Worm (Caenorhabditis elegans): ENCODE data around the gene dmsr-4.

Gene dmsr-4

ce11 chrII:370394-370793 lies 13.5 kb upstream of the dmsr-4 start:
- no peak for TF ChIP-seq mdl-1 (tag; optimal IDR thresholded peaks at IDR 0.05)
- TF ChIP-seq unc-39 (tag; optimal IDR thresholded peaks at IDR 0.05): no peak
- TF ChIP-seq mab-5 (tag; optimal IDR thresholded peaks at IDR 0.05): no peak
- TF ChIP-seq elt-3 (tag; optimal IDR thresholded peaks at IDR 0.05): no peak
- TF ChIP-seq aly-2 (tag; optimal IDR thresholded peaks at IDR 0.05): no peak
- TF ChIP-seq nhr-6 (tag; optimal IDR thresholded peaks at IDR 0.05): no peak

ce11 chrII:367455-367854 lies 10.6 kb upstream of the dmsr-4 start, which contains the start of gene ptr-3:
Gene ptr-3, minus strand, starts transcription at chrII:367555.
- TF ChIP-seq alr-1 (tag; optimal IDR thresholded peaks at IDR 0.05): no peak
- no peak for TF ChIP-seq nhr-77 (tag; optimal IDR thresholded peaks at IDR 0.05)
- no peak for TF ChIP-seq unc-55 (GFP tag; optimal IDR thresholded peaks at IDR 0.05)

ce11 chrII:354494-354893 lies 2.4 kb downstream of the dmsr-4 start:
- TF ChIP-seq nhr-21 (tag; optimal IDR thresholded peaks at IDR 0.05) (no peak), ZK546.5 (tag; optimal IDR thresholded peaks at IDR 0.05) (no peak), sem-4 (tag; optimal IDR thresholded peaks at IDR 0.05) (no peak), ztf-11 (tag; optimal IDR thresholded peaks at IDR 0.05) (no peak), crh-2 (tag; optimal IDR thresholded peaks at IDR 0.05) (no peak), nhr-12 (tag; optimal IDR thresholded peaks at IDR 0.05) (no peak), peb-1 (tag; optimal IDR thresholded peaks at IDR 0.05) (no peak), egl-27 (tag; optimal IDR thresholded peaks at IDR 0.05) (no peak), lsy-2 (tag; optimal IDR thresholded peaks at IDR 0.05) (no peak), ztf-1 (GFP tag; conservative IDR thresholded peaks at IDR 0.05) (no peak), dmd-4 (tag; optimal IDR thresholded peaks at IDR 0.05) (no peak), nhr-129 (tag; optimal IDR thresholded peaks at IDR 0.05) (no peak), snpc-4 (tag; optimal IDR thresholded peaks at IDR 0.05) (no peak), fos-1 (tag; optimal IDR thresholded peaks at IDR 0.05) (no peak), nhr-11 (tag; optimal IDR thresholded peaks at IDR 0.05) (no peak), unc-62 (GFP tag; optimal IDR thresholded peaks at IDR 0.05) (no peak), blmp-1 (tag; optimal IDR thresholded peaks at IDR 0.05; ENCODE audit: insufficient read depth) (no peak), ama-1 (optimal IDR thresholded peaks at IDR 0.05) (no peak), sma-3 (GFP tag; optimal IDR thresholded peaks at IDR 0.05) (no peak), alr-1 (tag; optimal IDR thresholded peaks at IDR 0.05) (no peak)

- TF ChIP-seq ceh-82 (tag; optimal IDR thresholded peaks at IDR 0.05) (no peak), unc-55 (GFP tag; optimal IDR thresholded peaks at IDR 0.05) (no peak), peb-1 (tag; optimal IDR thresholded peaks at IDR 0.05) (no peak), sma-9 (GFP tag; optimal IDR thresholded peaks at IDR 0.05) (no peak), sma-9 (tag; optimal IDR thresholded peaks at IDR 0.05) (no peak), R02D3.7 (tag; optimal IDR thresholded peaks at IDR 0.05) (no peak), unc-62 (GFP tag; optimal IDR thresholded peaks at IDR 0.05) (no peak), gmeb-1 (tag; optimal IDR thresholded peaks at IDR 0.05) (no peak), mdl-1 (tag; optimal IDR thresholded peaks at IDR 0.05) (no peak), elt-1 (tag; optimal IDR thresholded peaks at IDR 0.05) (no peak), unc-39 (tag; optimal IDR thresholded peaks at IDR 0.05) (no peak), lsy-2 (tag; optimal IDR thresholded peaks at IDR 0.05) (no peak), mab-5 (tag; optimal IDR thresholded peaks at IDR 0.05) (no peak)
Measured at ce11 chrII:349749-350148, 7.1 kb downstream of the dmsr-4 start.

- TF ChIP-seq gmeb-1 (tag; optimal IDR thresholded peaks at IDR 0.05): peak; percentile 50
- no peak for TF ChIP-seq ceh-16 (tag; optimal IDR thresholded peaks at IDR 0.05)
- TF ChIP-seq egl-27 (tag; optimal IDR thresholded peaks at IDR 0.05): no peak
- TF ChIP-seq lsy-2 (tag; optimal IDR thresholded peaks at IDR 0.05): peak; percentile 29 to 59
- peak; percentile 36 for TF ChIP-seq crh-2 (tag; optimal IDR thresholded peaks at IDR 0.05)
- TF ChIP-seq sma-3 (GFP tag; optimal IDR thresholded peaks at IDR 0.05): no peak
- no peak for TF ChIP-seq unc-62 (GFP tag; optimal IDR thresholded peaks at IDR 0.05)
- peak; percentile 49 for TF ChIP-seq C34F6.9 (tag; optimal IDR thresholded peaks at IDR 0.05)
- TF ChIP-seq elt-1 (tag; optimal IDR thresholded peaks at IDR 0.05): no peak
- peak; percentile 6 for TF ChIP-seq lin-13 (GFP tag; optimal IDR thresholded peaks at IDR 0.05)
- no peak for TF ChIP-seq zag-1 (tag; optimal IDR thresholded peaks at IDR 0.05)
- TF ChIP-seq lin-11 (tag; optimal IDR thresholded peaks at IDR 0.05): peak; percentile 34
- peak; percentile 2 for TF ChIP-seq F13H6.1 (tag; optimal IDR thresholded peaks at IDR 0.05)
- TF ChIP-seq unc-55 (GFP tag; optimal IDR thresholded peaks at IDR 0.05): peak; percentile 58
Measured at ce11 chrII:347734-348133, 9.1 kb downstream of the dmsr-4 start, which contains the start of gene D1069.3. Gene D1069.3, minus strand, starts transcription at chrII:347891.
